Fruit fly (Drosophila melanogaster): ENCODE data around the gene CG12362.

DNA sequence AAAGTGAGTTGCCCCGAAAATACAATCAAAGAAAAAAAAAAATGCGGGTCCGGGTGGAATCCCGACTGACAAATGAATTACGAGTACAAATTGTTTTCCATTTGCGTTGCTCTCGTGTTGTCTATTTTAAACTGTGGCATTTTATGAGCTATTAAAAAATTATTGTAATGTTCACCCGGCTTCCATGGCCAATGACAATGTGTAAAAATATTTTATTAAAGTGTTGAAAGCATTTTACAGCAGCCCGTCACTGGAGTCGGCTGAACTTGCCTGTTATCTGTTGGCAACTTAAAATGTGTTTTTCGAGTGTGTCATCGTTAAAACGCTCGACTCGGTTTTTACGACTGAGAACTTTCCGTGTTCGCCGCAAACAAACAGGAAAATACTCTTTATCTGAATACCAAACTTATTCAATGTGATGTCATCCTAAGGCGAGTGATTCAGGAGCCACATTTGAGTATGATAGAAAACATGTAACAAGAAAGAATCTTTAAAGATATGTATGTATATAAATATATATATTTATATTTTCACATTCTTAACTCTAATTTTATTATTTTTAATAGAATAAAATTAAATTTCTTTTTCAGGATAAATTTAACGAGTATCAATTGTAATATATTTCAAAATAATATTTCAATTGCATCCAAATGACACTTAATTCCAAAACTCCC, 19.9 kb upstream of the CG12362 start:
- TF ChIP-seq Pif1A (GFP tag; optimal IDR thresholded peaks at IDR 0.05) (no peak), EcR (GFP tag; optimal IDR thresholded peaks at IDR 0.05) (no peak), fd96Ca (GFP tag; IDR thresholded peaks at IDR 0.05) (no peak), CG9948 (tag; optimal IDR thresholded peaks at IDR 0.05) (no peak), CG12605 (GFP tag; IDR thresholded peaks at IDR 0.05) (no peak), rn (GFP tag; IDR thresholded peaks at IDR 0.05) (no peak), CG4496 (GFP tag; IDR thresholded peaks at IDR 0.05) (no peak), CG17806 (tag; optimal IDR thresholded peaks at IDR 0.05) (no peak), CG34367 (tag; optimal IDR thresholded peaks at IDR 0.05) (no peak), CG8301 (tag; optimal IDR thresholded peaks at IDR 0.05) (no peak), CG32121 (GFP tag; IDR thresholded peaks at IDR 0.05) (no peak)

Data from whole organism, pupa.